Worm (Caenorhabditis elegans): ENCODE measurements around the gene F19H8.2.

Gene F19H8.2

DNA sequence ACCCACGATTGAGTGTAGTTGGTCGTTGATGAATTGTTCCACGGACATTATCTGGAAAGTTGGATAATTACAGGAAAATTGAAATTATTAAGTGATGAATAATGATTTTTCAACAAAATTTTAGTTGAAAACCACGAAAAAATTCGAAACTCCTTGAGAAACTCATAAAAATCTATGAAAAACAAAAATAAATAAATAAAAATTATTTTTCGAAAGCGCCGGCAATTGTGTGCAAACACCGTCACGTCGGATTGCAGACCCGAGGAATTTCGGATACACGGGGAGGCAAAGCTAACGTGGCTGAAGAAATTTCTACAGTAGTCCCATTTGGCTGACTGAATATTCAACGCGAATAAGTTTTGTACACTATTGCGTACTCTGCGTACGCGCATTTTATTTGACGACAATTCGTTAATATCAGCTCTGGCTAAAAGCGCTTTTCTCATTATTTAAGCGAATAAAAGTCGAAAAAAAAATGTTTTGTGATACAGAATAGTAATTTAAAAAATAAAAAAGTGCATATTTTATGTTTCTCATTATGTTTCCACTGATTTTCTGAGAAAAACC is 44.0 kb downstream of the F19H8.2 start, which contains the start of gene mog-4:
Gene mog-4, minus strand, starts transcription at position 51 of the 567 bp plus-strand sequence.
- TF ChIP-seq nhr-19 (GFP tag; conservative IDR thresholded peaks at IDR 0.05) (peak; percentile 100), Y116A8C.19 (tag; optimal IDR thresholded peaks at IDR 0.05; ENCODE audit: borderline replicate concordance) (peak; percentile 59), nhr-71 (tag; optimal IDR thresholded peaks at IDR 0.05) (peak; percentile 99), F16B12.6 (tag; optimal IDR thresholded peaks at IDR 0.05) (peak; percentile 93), egl-13 (tag; optimal IDR thresholded peaks at IDR 0.05) (peak; percentile 96), nhr-90 (tag; optimal IDR thresholded peaks at IDR 0.05; ENCODE audit: poor library complexity) (peak; percentile 98), tbx-2 (tag; optimal IDR thresholded peaks at IDR 0.05) (peak; percentile 97), aha-1 (tag; optimal IDR thresholded peaks at IDR 0.05) (peak; percentile 6), lin-15B (tag; optimal IDR thresholded peaks at IDR 0.05) (peak; percentile 73), xbp-1 (tag; optimal IDR thresholded peaks at IDR 0.05) (peak; percentile 96), pax-3 (tag; optimal IDR thresholded peaks at IDR 0.05) (peak; percentile 98), lin-13 (GFP tag; optimal IDR thresholded peaks at IDR 0.05) (peak; percentile 71), grh-1 (GFP tag; IDR thresholded peaks at IDR 0.05) (peak; percentile 99), ceh-90 (tag; optimal IDR thresholded peaks at IDR 0.05) (peak; percentile 82), fkh-8 (tag; optimal IDR thresholded peaks at IDR 0.05) (peak; percentile 98), nhr-47 (tag; optimal IDR thresholded peaks at IDR 0.05) (peak; percentile 99), ets-5 (GFP tag; IDR thresholded peaks at IDR 0.05) (peak; percentile 92; the same call in 1 of the 2 replicates), vab-15 (tag; optimal IDR thresholded peaks at IDR 0.05) (peak; percentile 91), sox-4 (tag; optimal IDR thresholded peaks at IDR 0.05) (peak; percentile 93), efl-3 (GFP tag; optimal IDR thresholded peaks at IDR 0.05) (peak; percentile 73), mep-1 (tag; optimal IDR thresholded peaks at IDR 0.05) (peak; percentile 88), C16A3.4 (tag; optimal IDR thresholded peaks at IDR 0.05) (peak; percentile 82), fkh-4 (tag; optimal IDR thresholded peaks at IDR 0.05; ENCODE audit: borderline replicate concordance) (peak; percentile 89), rnt-1 (tag; optimal IDR thresholded peaks at IDR 0.05) (peak; percentile 96), elt-3 (tag; optimal IDR thresholded peaks at IDR 0.05) (peak in 2 of 6 experiments; percentile 66 to 68), efl-1 (optimal IDR thresholded peaks at IDR 0.05) (peak; percentile 85 to 86), efl-1 (GFP tag; optimal IDR thresholded peaks at IDR 0.05 in 1 of 2) (peak; percentile 77 to 98), lin-35 (GFP tag; optimal IDR thresholded peaks at IDR 0.05) (peak; percentile 69 to 86), zip-4 (GFP tag; optimal IDR thresholded peaks at IDR 0.05) (peak; percentile 85), unc-98 (GFP tag; IDR thresholded peaks at IDR 0.05) (peak; percentile 100), ztf-4 (tag; optimal IDR thresholded peaks at IDR 0.05) (peak; percentile 63), mab-9 (GFP tag; IDR thresholded peaks at IDR 0.05) (peak; percentile 100), isw-1 (GFP tag; IDR thresholded peaks at IDR 0.05) (peak; percentile 100), ces-1 (GFP tag; optimal IDR thresholded peaks at IDR 0.05) (peak; percentile 34), sup-37 (GFP tag; optimal IDR thresholded peaks at IDR 0.05) (peak; percentile 83), fos-1 (tag; optimal IDR thresholded peaks at IDR 0.05) (peak; percentile 26), snu-23 (GFP tag; optimal IDR thresholded peaks at IDR 0.05) (peak; percentile 98), fkh-10 (GFP tag; optimal IDR thresholded peaks at IDR 0.05) (peak; percentile 65), mdl-1 (tag; optimal IDR thresholded peaks at IDR 0.05) (peak in 1 of 2 experiments; percentile 81), hlh-4 (tag; optimal IDR thresholded peaks at IDR 0.05) (peak; percentile 67), nhr-85 (tag) (peak; percentile 98), unc-86 (tag; optimal IDR thresholded peaks at IDR 0.05) (peak; percentile 97), lir-3 (tag; optimal IDR thresholded peaks at IDR 0.05; ENCODE audit: poor library complexity) (peak; percentile 99), dsc-1 (tag; optimal IDR thresholded peaks at IDR 0.05) (peak; percentile 98), elt-2 (tag; optimal IDR thresholded peaks at IDR 0.05) (peak; percentile 86), skn-1 (tag; optimal IDR thresholded peaks at IDR 0.05) (peak; percentile 33), ceh-82 (tag; optimal IDR thresholded peaks at IDR 0.05) (peak; percentile 61 to 74 (median 63)), ztf-11 (tag; optimal IDR thresholded peaks at IDR 0.05) (peak in 1 of 2 experiments; percentile 96), lsy-2 (tag; optimal IDR thresholded peaks at IDR 0.05) (peak; percentile 98), nhr-20 (tag; optimal IDR thresholded peaks at IDR 0.05) (peak; percentile 97), ceh-8 (GFP tag; optimal IDR thresholded peaks at IDR 0.05) (peak; percentile 95)

Data from whole organism, L1 larva.